Worm (Caenorhabditis elegans): Measurements from ENCODE around the gene hrpk-2.
A peak's percentile ranks its signal among the peaks of the same experiment; 100 is the strongest.

Gene hrpk-2

DNA sequence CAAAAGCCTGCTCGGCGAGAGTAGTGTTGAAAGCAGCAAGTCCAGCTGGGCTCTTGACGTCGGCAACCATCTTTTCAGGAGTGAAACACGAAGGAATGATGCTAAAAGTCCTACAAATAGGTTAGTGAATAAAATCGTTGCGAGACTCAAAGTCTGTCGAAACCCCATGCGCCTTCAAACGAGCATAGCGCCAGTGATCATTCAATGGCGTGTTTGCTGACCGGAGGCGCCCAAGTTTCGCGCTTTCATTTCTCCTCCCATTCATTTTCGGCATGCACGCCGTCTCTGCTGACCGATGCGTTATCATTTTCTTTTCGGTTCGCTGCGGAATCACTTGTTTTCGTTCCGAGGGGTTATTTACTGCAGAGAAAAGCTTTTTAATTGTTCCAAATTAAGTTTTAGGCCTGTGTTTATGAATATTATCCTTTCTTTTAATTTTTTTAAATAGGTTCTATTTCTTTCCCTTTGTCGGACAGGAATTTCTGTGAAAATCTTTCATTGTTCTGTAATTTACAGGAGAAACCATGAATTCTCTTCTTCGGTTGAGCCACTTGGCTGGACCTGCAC, 13.6 kb upstream of the hrpk-2 start, which contains the start of the genes eef-1B.1 and aco-2 (continued):
- TF ChIP-seq nhr-28 (tag; optimal IDR thresholded peaks at IDR 0.05) (no peak), C04F5.9 (tag; optimal IDR thresholded peaks at IDR 0.05) (peak; percentile 69), mep-1 (tag; optimal IDR thresholded peaks at IDR 0.05) (peak; percentile 91), ceh-8 (GFP tag; optimal IDR thresholded peaks at IDR 0.05) (peak; percentile 64), hpl-2 (GFP tag; optimal IDR thresholded peaks at IDR 0.05) (peak; percentile 74), elt-2 (tag; optimal IDR thresholded peaks at IDR 0.05) (peak; percentile 74), ces-1 (GFP tag; optimal IDR thresholded peaks at IDR 0.05) (no peak), xbp-1 (tag; optimal IDR thresholded peaks at IDR 0.05) (peak; percentile 92), tlp-1 (tag; optimal IDR thresholded peaks at IDR 0.05) (no peak), nhr-11 (tag; optimal IDR thresholded peaks at IDR 0.05) (peak; percentile 43), ceh-82 (tag; optimal IDR thresholded peaks at IDR 0.05) (peak; percentile 88 to 95 (median 91)), isw-1 (GFP tag; IDR thresholded peaks at IDR 0.05) (peak; percentile 89), hlh-4 (tag; optimal IDR thresholded peaks at IDR 0.05) (no peak), pax-3 (tag; optimal IDR thresholded peaks at IDR 0.05) (peak; percentile 78), sup-37 (GFP tag; optimal IDR thresholded peaks at IDR 0.05) (peak; percentile 71), egl-27 (tag; optimal IDR thresholded peaks at IDR 0.05) (no peak), snpc-4 (tag; optimal IDR thresholded peaks at IDR 0.05) (peak; percentile 85), ets-5 (GFP tag; IDR thresholded peaks at IDR 0.05) (no peak), irx-1 (tag; optimal IDR thresholded peaks at IDR 0.05) (peak; percentile 78), alr-1 (tag; optimal IDR thresholded peaks at IDR 0.05; ENCODE audit: borderline replicate concordance) (no peak), efl-1 (optimal IDR thresholded peaks at IDR 0.05) (peak; percentile 91 to 93), efl-1 (GFP tag; optimal IDR thresholded peaks at IDR 0.05 in 1 of 2) (peak; percentile 83 to 98), jun-1 (tag; optimal IDR thresholded peaks at IDR 0.05) (peak; percentile 89), egl-13 (tag; optimal IDR thresholded peaks at IDR 0.05) (peak; percentile 82), lsy-2 (tag; optimal IDR thresholded peaks at IDR 0.05) (peak; percentile 94 to 96), C16A3.4 (tag; optimal IDR thresholded peaks at IDR 0.05) (peak; percentile 96), lin-15B (tag; optimal IDR thresholded peaks at IDR 0.05) (peak; percentile 84), aha-1 (tag; optimal IDR thresholded peaks at IDR 0.05) (peak; percentile 62), blmp-1 (tag; optimal IDR thresholded peaks at IDR 0.05) (peak; percentile 95), ztf-11 (tag; optimal IDR thresholded peaks at IDR 0.05) (peak in 1 of 2 experiments; percentile 70), nhr-12 (tag; optimal IDR thresholded peaks at IDR 0.05) (no peak), mab-9 (GFP tag; IDR thresholded peaks at IDR 0.05) (peak; percentile 90), nhr-77 (tag; optimal IDR thresholded peaks at IDR 0.05) (peak; percentile 87), C34B4.2 (tag; optimal IDR thresholded peaks at IDR 0.05) (no peak), lin-13 (GFP tag; optimal IDR thresholded peaks at IDR 0.05) (peak; percentile 96), elt-3 (tag; optimal IDR thresholded peaks at IDR 0.05) (peak in 5 of 6 experiments; percentile 53 to 97 (median 75)), ceh-88 (GFP tag; IDR thresholded peaks at IDR 0.05) (peak; percentile 62), nhr-71 (tag; optimal IDR thresholded peaks at IDR 0.05) (peak; percentile 96), nhr-76 (tag; optimal IDR thresholded peaks at IDR 0.05) (no peak), unc-62 (GFP tag; optimal IDR thresholded peaks at IDR 0.05) (no peak), unc-30 (tag; optimal IDR thresholded peaks at IDR 0.05) (no peak), nhr-47 (tag; optimal IDR thresholded peaks at IDR 0.05) (peak; percentile 96), efl-3 (GFP tag; optimal IDR thresholded peaks at IDR 0.05) (no peak), unc-130 (tag; optimal IDR thresholded peaks at IDR 0.05) (peak; percentile 98), vab-15 (tag; optimal IDR thresholded peaks at IDR 0.05) (peak; percentile 33), fos-1 (tag; optimal IDR thresholded peaks at IDR 0.05) (peak; percentile 81), dpl-1 (GFP tag; optimal IDR thresholded peaks at IDR 0.05) (peak; percentile 87 to 90 (median 88)), F16B12.6 (tag; optimal IDR thresholded peaks at IDR 0.05) (peak; percentile 73), Y116A8C.19 (tag; optimal IDR thresholded peaks at IDR 0.05; ENCODE audit: borderline replicate concordance) (no peak), unc-98 (GFP tag; IDR thresholded peaks at IDR 0.05) (no peak), nhr-19 (GFP tag; conservative IDR thresholded peaks at IDR 0.05) (peak; percentile 96), hlh-17 (GFP tag; optimal IDR thresholded peaks at IDR 0.05; ENCODE audit: borderline replicate concordance) (no peak)
